Worm (Caenorhabditis elegans) whole organism, early embryonic: ENCODE measurements around the gene bcl-7.

Experiments used
- B0310.2 ChIP-seq: sonication (generic microtip); optimal IDR thresholded peaks from 2 replicates; lab custom pipeline; 2016; ENCODE audit warnings: mild to moderate bottlenecking, missing genetic modification characterization, missing compliant biosample characterization
- ama-1 ChIP-seq: fragments of 150-350 bp; optimal IDR thresholded peaks from 2 replicates; lab custom pipeline; 2014
- ceh-13 ChIP-seq: fragments of 200-800 bp; sonication (Bioruptor generic); optimal IDR thresholded peaks from 2 replicates; lab custom pipeline; 2018; ENCODE audit warnings: mild to moderate bottlenecking, missing genetic modification characterization, missing compliant biosample characterization
- ceh-36 ChIP-seq: sonication (generic microtip); optimal IDR thresholded peaks from 2 replicates; lab custom pipeline; 2016; ENCODE audit warnings: missing genetic modification characterization, inconsistent platforms, missing compliant biosample characterization
- flt-1 ChIP-seq: fragments of 200-800 bp; sonication (Bioruptor generic); IDR thresholded peaks from 2 replicates; pipeline ENCODE4 v1.3.6; 2022; ENCODE audit warnings: missing genetic modification characterization, missing compliant biosample characterization
- hnd-1 ChIP-seq: sonication (generic microtip); optimal IDR thresholded peaks from 2 replicates; lab custom pipeline; 2016; ENCODE audit warnings: missing genetic modification characterization, missing compliant biosample characterization
- pes-1 ChIP-seq: fragments of 200-800 bp; sonication (Bioruptor generic); IDR thresholded peaks from 2 replicates; pipeline ENCODE4 v1.3.6; 2022; ENCODE audit warnings: missing genetic modification reagents, missing genetic modification characterization, missing compliant biosample characterization
- sea-1 ChIP-seq: fragments of 200-800 bp; sonication (Bioruptor generic); conservative IDR thresholded peaks from 2 replicates; pipeline ENCODE4 v1.3.6; 2022; ENCODE audit warnings: missing genetic modification characterization, missing compliant biosample characterization

DNA sequence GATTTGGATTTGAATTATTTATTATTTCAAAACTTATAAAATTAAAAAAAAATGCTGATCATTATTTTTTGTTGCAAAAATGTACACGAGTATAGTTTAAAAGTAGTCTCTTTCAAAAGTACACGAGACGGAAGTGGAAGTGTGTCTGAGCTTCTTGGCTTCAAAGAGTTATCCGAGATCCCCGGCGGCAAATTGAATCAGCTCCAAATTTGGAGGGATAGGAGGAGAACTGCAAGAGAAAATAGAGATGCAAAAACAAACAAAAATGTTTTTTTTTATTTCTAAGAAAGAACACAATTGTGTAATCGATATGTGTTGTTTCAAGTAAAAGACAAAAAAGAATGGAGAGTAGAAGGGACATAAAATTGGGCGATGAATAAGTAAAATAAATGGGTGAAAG lies 23.3 kb upstream of the bcl-7 start:
- TF ChIP-seq ama-1 (lab: Kevin White, UChicago) (no peak), sea-1 (GFP tag; lab: Robert Waterston, UW) (no peak), hnd-1 (tag; lab: Kevin White, UChicago) (no peak), ceh-36 (no peak), ceh-13 (GFP tag; lab: Kevin White, UChicago) (no peak), B0310.2 (tag; lab: Kevin White, UChicago) (no peak), pes-1 (GFP tag; lab: Robert Waterston, UW) (no peak), flt-1 (no peak)
